Fruit fly (Drosophila melanogaster) whole organism, embryonic: ENCODE data around the gene Prm.
A peak's percentile ranks its signal among the peaks of the same experiment; 100 is the strongest.

Experiments
- ATbp ChIP-seq: fragments of 200-800 bp; sonication (Bioruptor generic); optimal IDR thresholded peaks from 2 replicates; lab custom pipeline; 2017; ENCODE audit warnings: missing biosample characterization, mild to moderate bottlenecking, missing genetic modification characterization, missing genetic modification reagents
- Abd-B ChIP-seq: fragments of 200-800 bp; sonication (Bioruptor generic); optimal IDR thresholded peaks from 2 replicates; lab custom pipeline; 2018; ENCODE audit warnings: missing biosample characterization, mild to moderate bottlenecking, missing genetic modification characterization, moderate library complexity
- Atf-2 ChIP-seq: fragments of 200-800 bp; sonication (Bioruptor generic); optimal IDR thresholded peaks from 2 replicates; lab custom pipeline; 2016; ENCODE audit warnings: missing biosample characterization, missing genetic modification characterization
- CG1233 ChIP-seq: fragments of 200-800 bp; sonication (Bioruptor generic); optimal IDR thresholded peaks from 4 replicates; lab custom pipeline; 2018; ENCODE audit warnings: missing biosample characterization, mild to moderate bottlenecking, missing genetic modification characterization
- CG12744 ChIP-seq: fragments of 200-800 bp; sonication (Bioruptor generic); optimal IDR thresholded peaks from 2 replicates; lab custom pipeline; 2016; ENCODE audit warnings: missing biosample characterization, missing genetic modification characterization
- CG13287 ChIP-seq: fragments of 200-800 bp; sonication (Bioruptor generic); IDR thresholded peaks from 2 replicates; pipeline ENCODE4 v1.3.6; 2022; ENCODE audit warnings: missing biosample characterization, missing genetic modification characterization; ENCODE audit not compliant: partially characterized antibody
- CG13296 ChIP-seq: fragments of 200-800 bp; sonication (Bioruptor generic); optimal IDR thresholded peaks from 3 replicates; lab custom pipeline; 2018; ENCODE audit warnings: missing biosample characterization, mild to moderate bottlenecking, missing genetic modification characterization
- CG15514 ChIP-seq: fragments of 200-800 bp; sonication (Bioruptor generic); optimal IDR thresholded peaks from 3 replicates; lab custom pipeline; 2017; ENCODE audit warnings: missing biosample characterization, missing genetic modification characterization, mild to moderate bottlenecking, moderate library complexity, missing genetic modification reagents
- CG1602 ChIP-seq: fragments of 200-800 bp; sonication (Bioruptor generic); optimal IDR thresholded peaks from 3 replicates; lab custom pipeline; 2016; ENCODE audit warnings: missing biosample characterization, missing genetic modification characterization
- CG16815 ChIP-seq: fragments of 200-800 bp; sonication (Bioruptor generic); optimal IDR thresholded peaks from 3 replicates; lab custom pipeline; 2017; ENCODE audit warnings: missing biosample characterization, mild to moderate bottlenecking, missing genetic modification characterization
- CG17186 ChIP-seq: fragments of 200-800 bp; sonication (Bioruptor generic); optimal IDR thresholded peaks from 3 replicates; lab custom pipeline; 2017; ENCODE audit warnings: missing biosample characterization, missing genetic modification reagents, missing genetic modification characterization
- CG17361 ChIP-seq: fragments of 200-800 bp; sonication (Bioruptor generic); IDR thresholded peaks from 3 replicates; pipeline ENCODE4 v1.3.6; 2022; ENCODE audit warnings: missing biosample characterization, missing genetic modification characterization
- CG18011 ChIP-seq: fragments of 200-800 bp; sonication (Bioruptor generic); optimal IDR thresholded peaks from 2 replicates; lab custom pipeline; 2017; ENCODE audit warnings: missing biosample characterization, missing genetic modification characterization, mild to moderate bottlenecking, moderate library complexity, missing genotype
- CG18619 ChIP-seq: fragments of 200-800 bp; sonication (Bioruptor generic); optimal IDR thresholded peaks from 3 replicates; lab custom pipeline; 2017; ENCODE audit warnings: missing biosample characterization, mild to moderate bottlenecking, missing genetic modification characterization
- CG2712 ChIP-seq: fragments of 200-800 bp; optimal IDR thresholded peaks from 3 replicates; lab custom pipeline; 2019; ENCODE audit warnings: missing biosample characterization, mild to moderate bottlenecking, missing genetic modification characterization, moderate library complexity
- CG31365 ChIP-seq: fragments of 200-800 bp; sonication (Bioruptor generic); optimal IDR thresholded peaks from 2 replicates; lab custom pipeline; 2018; ENCODE audit warnings: missing biosample characterization, mild to moderate bottlenecking, missing genetic modification characterization
- CG32772 ChIP-seq: fragments of 200-800 bp; sonication (Bioruptor generic); IDR thresholded peaks from 2 replicates; pipeline ENCODE4 v1.3.6; 2022; ENCODE audit warnings: missing biosample characterization, missing genetic modification characterization
- CG3281 ChIP-seq: fragments of 200-800 bp; sonication (Bioruptor generic); optimal IDR thresholded peaks from 3 replicates; lab custom pipeline; 2017; ENCODE audit warnings: missing biosample characterization, mild to moderate bottlenecking, missing genetic modification characterization
- CG5180 ChIP-seq: fragments of 200-800 bp; sonication (Bioruptor generic); optimal IDR thresholded peaks from 3 replicates; lab custom pipeline; 2017; ENCODE audit warnings: missing biosample characterization, missing genetic modification characterization, mild to moderate bottlenecking, moderate library complexity, missing genetic modification reagents
- CG7963 ChIP-seq: fragments of 200-800 bp; sonication (Bioruptor generic); IDR thresholded peaks from 3 replicates; pipeline ENCODE4 v1.3.6; 2022; ENCODE audit warnings: missing biosample characterization, missing genetic modification characterization; ENCODE audit not compliant: partially characterized antibody
- CG8290 ChIP-seq, 3 experiments: fragments of 200-800 bp; sonication (Bioruptor generic); optimal IDR thresholded peaks; 2 replicates each; lab custom pipeline; 2016 to 2019; ENCODE audit warnings: missing biosample characterization in 3 of 3, missing genetic modification characterization in 3 of 3, mild to moderate bottlenecking in 2 of 3, moderate library complexity in 1 of 3
- CG8944 ChIP-seq: fragments of 200-800 bp; sonication (Bioruptor generic); optimal IDR thresholded peaks from 3 replicates; lab custom pipeline; 2016; ENCODE audit warnings: missing biosample characterization, missing genetic modification characterization
- Chrac-16 ChIP-seq: fragments of 200-800 bp; sonication (Bioruptor generic); optimal IDR thresholded peaks from 3 replicates; lab custom pipeline; 2016; ENCODE audit warnings: missing biosample characterization, missing genetic modification characterization
- Dek ChIP-seq: fragments of 200-800 bp; sonication (Bioruptor generic); optimal IDR thresholded peaks from 3 replicates; lab custom pipeline; 2019; ENCODE audit warnings: missing biosample characterization, mild to moderate bottlenecking, missing genetic modification characterization, moderate library complexity
- Gsc ChIP-seq: fragments of 200-800 bp; sonication (Bioruptor generic); IDR thresholded peaks from 2 replicates; pipeline ENCODE4 v1.3.6; 2022; ENCODE audit warnings: missing biosample characterization, missing genetic modification characterization
- HLH3B ChIP-seq: fragments of 200-800 bp; sonication (Bioruptor generic); IDR thresholded peaks from 2 replicates; pipeline ENCODE4 v1.3.6; 2022; ENCODE audit warnings: missing biosample characterization, missing genetic modification characterization
- Mad ChIP-seq: fragments of 200-800 bp; sonication (Bioruptor generic); optimal IDR thresholded peaks from 2 replicates; lab custom pipeline; 2016; ENCODE audit warnings: missing biosample characterization, missing genetic modification characterization
- Meics ChIP-seq: fragments of 200-800 bp; sonication (Bioruptor generic); optimal IDR thresholded peaks from 2 replicates; lab custom pipeline; 2017; ENCODE audit warnings: missing biosample characterization, mild to moderate bottlenecking, missing genetic modification characterization
- NFAT ChIP-seq: fragments of 200-800 bp; sonication (Bioruptor generic); IDR thresholded peaks from 2 replicates; pipeline ENCODE4 v1.3.6; 2022; ENCODE audit warnings: missing biosample characterization, missing genetic modification characterization
- Oli ChIP-seq: fragments of 200-800 bp; sonication (Bioruptor generic); optimal IDR thresholded peaks from 2 replicates; lab custom pipeline; 2018; ENCODE audit warnings: missing biosample characterization, mild to moderate bottlenecking, missing genetic modification characterization, moderate library complexity
- Pdp1 ChIP-seq, 2 experiments: fragments of 200-800 bp; sonication (Bioruptor generic); optimal IDR thresholded peaks; 3 replicates each; lab custom pipeline; 2016; ENCODE audit warnings: missing biosample characterization in 2 of 2, missing genetic modification characterization in 2 of 2, mild to moderate bottlenecking in 1 of 2, moderate library complexity in 1 of 2
- Poxn ChIP-seq: fragments of 200-800 bp; sonication (Bioruptor generic); IDR thresholded peaks from 2 replicates; pipeline ENCODE4 v1.3.6; 2022; ENCODE audit warnings: missing biosample characterization, missing genetic modification characterization
- Ptx1 ChIP-seq: fragments of 200-800 bp; sonication (Bioruptor generic); IDR thresholded peaks from 2 replicates; pipeline ENCODE4 v1.3.6; 2022; ENCODE audit warnings: missing biosample characterization, missing genetic modification characterization
- Rx ChIP-seq: fragments of 200-800 bp; sonication (Bioruptor generic); IDR thresholded peaks from 2 replicates; pipeline ENCODE4 v1.3.6; 2022; ENCODE audit warnings: missing biosample characterization, missing genetic modification characterization
- Tbp ChIP-seq: fragments of >200 bp; optimal IDR thresholded peaks from 2 replicates; lab custom pipeline; 2018; ENCODE audit warnings: missing biosample characterization, missing genetic modification characterization
- Vsx1 ChIP-seq: fragments of 200-800 bp; sonication (Bioruptor generic); optimal IDR thresholded peaks from 2 replicates; lab custom pipeline; 2017; ENCODE audit warnings: missing biosample characterization, mild to moderate bottlenecking, missing genetic modification characterization, missing genetic modification reagents
- crc ChIP-seq: fragments of 200-800 bp; sonication (Bioruptor generic); optimal IDR thresholded peaks from 2 replicates; lab custom pipeline; 2016; ENCODE audit warnings: missing biosample characterization, missing genetic modification characterization
- danr ChIP-seq: fragments of 200-800 bp; sonication (Bioruptor generic); IDR thresholded peaks from 2 replicates; pipeline ENCODE4 v1.3.6; 2022; ENCODE audit warnings: missing biosample characterization, missing genetic modification characterization
- dimm ChIP-seq: fragments of 200-800 bp; sonication (Bioruptor generic); IDR thresholded peaks from 2 replicates; pipeline ENCODE4 v1.3.6; 2022; ENCODE audit warnings: missing biosample characterization, missing genetic modification characterization
- disco-r ChIP-seq: fragments of 200-800 bp; sonication (Bioruptor generic); optimal IDR thresholded peaks from 2 replicates; lab custom pipeline; 2016; ENCODE audit warnings: missing biosample characterization, missing genetic modification characterization
- jigr1 ChIP-seq: fragments of 200-800 bp; sonication (Bioruptor generic); IDR thresholded peaks from 3 replicates; pipeline ENCODE4 v1.3.6; 2022; ENCODE audit warnings: missing biosample characterization, missing genetic modification characterization
- odd ChIP-seq: fragments of 200-800 bp; sonication (Bioruptor generic); optimal IDR thresholded peaks from 2 replicates; lab custom pipeline; 2017; ENCODE audit warnings: missing biosample characterization, mild to moderate bottlenecking, missing genetic modification characterization
- onecut ChIP-seq: fragments of 200-800 bp; sonication (Bioruptor generic); IDR thresholded peaks from 2 replicates; pipeline ENCODE4 v1.3.6; 2022; ENCODE audit warnings: missing biosample characterization, missing genetic modification characterization
- org-1 ChIP-seq: fragments of 200-800 bp; sonication (Bioruptor generic); optimal IDR thresholded peaks from 2 replicates; lab custom pipeline; 2017; ENCODE audit warnings: missing biosample characterization, missing genetic modification characterization
- otp ChIP-seq: fragments of 200-800 bp; sonication (Bioruptor generic); IDR thresholded peaks from 3 replicates; pipeline ENCODE4, ENCODE4 v1.3.6; 2022; ENCODE audit warnings: missing biosample characterization, missing genetic modification characterization
- peb ChIP-seq: fragments of 200-800 bp; sonication (Bioruptor generic); IDR thresholded peaks from 2 replicates; pipeline ENCODE4 v1.3.6; 2022; ENCODE audit warnings: missing biosample characterization, missing genetic modification characterization
- prd ChIP-seq, 3 experiments: fragments of >200 bp in 2 of 3; fragments of 200-800 bp in 1 of 3; sonication (Bioruptor generic) in 1 of 3; optimal IDR thresholded peaks in 2 of 3; IDR thresholded peaks in 1 of 3; 2 replicates in 2 of 3; 3 replicates in 1 of 3; pipeline versions ENCODE4 v1.3.6 to Lab custom; 2017 to 2022; ENCODE audit warnings: missing biosample characterization in 1 of 3, missing genetic modification characterization in 1 of 3
- ro ChIP-seq: fragments of 200-800 bp; sonication (Bioruptor generic); IDR thresholded peaks from 2 replicates; pipeline ENCODE4 v1.3.6; 2022; ENCODE audit warnings: missing biosample characterization, missing genetic modification characterization
- row ChIP-seq: fragments of 200-800 bp; sonication (Bioruptor generic); IDR thresholded peaks from 3 replicates; pipeline ENCODE4 v1.3.6; 2022; ENCODE audit warnings: missing biosample characterization, missing genetic modification characterization
- wek ChIP-seq: fragments of 200-800 bp; sonication (Bioruptor generic); optimal IDR thresholded peaks from 3 replicates; lab custom pipeline; 2018; ENCODE audit warnings: missing biosample characterization, mild to moderate bottlenecking, missing genetic modification characterization, moderate library complexity
- zfh2 ChIP-seq: fragments of 200-800 bp; sonication (Bioruptor generic); optimal IDR thresholded peaks from 2 replicates; lab custom pipeline; 2016; ENCODE audit warnings: missing biosample characterization, missing genetic modification characterization

Prm gene

DNA sequence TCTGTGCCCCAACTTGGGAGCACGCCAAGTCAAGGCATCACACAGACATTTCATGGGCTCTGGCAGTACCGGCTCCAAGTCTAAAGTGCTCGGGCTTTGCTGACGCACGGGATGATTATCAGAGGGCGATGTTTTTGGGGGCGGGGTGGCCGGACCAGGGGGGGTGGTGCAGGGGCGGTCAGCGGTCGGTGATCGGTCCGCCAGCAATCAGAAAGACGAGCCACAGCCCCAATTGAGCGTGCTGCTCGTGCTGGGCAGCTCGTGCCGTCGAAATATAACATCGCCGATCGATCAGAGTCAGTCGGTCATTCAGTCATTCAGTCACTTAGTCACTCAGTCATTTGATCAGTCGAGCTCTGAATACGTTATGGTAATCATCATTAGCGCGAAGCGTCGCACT lies 47.2 kb downstream of the Prm start (continued):
- TF ChIP-seq CG31365 (tag; lab: Kevin White, UChicago) (no peak), Poxn (no peak), Abd-B (GFP tag; lab: Kevin White, UChicago) (no peak), Rx (GFP tag; lab: Robert Waterston, UW) (no peak), HLH3B (GFP tag; lab: Robert Waterston, UW) (no peak), ro (GFP tag; lab: Robert Waterston, UW) (no peak), prd (optimal IDR thresholded peaks at IDR 0.05; lab: Kevin White, UChicago) (no peak), prd (GFP tag; IDR thresholded peaks at IDR 0.05; lab: Robert Waterston, UW) (no peak), CG13296 (GFP tag; lab: Kevin White, UChicago) (no peak), Pdp1 (GFP tag; optimal IDR thresholded peaks at IDR 0.05; lab: Kevin White, UChicago) (no peak), Atf-2 (GFP tag; lab: Kevin White, UChicago) (no peak), Vsx1 (GFP tag; lab: Kevin White, UChicago) (no peak), Dek (tag; lab: Kevin White, UChicago) (no peak), CG7963 (GFP tag; lab: Robert Waterston, UW) (no peak), Tbp (no peak), CG5180 (GFP tag; lab: Kevin White, UChicago) (no peak), row (GFP tag; lab: Robert Waterston, UW) (0 out of 3 replicates have a peak, but pooled peaks have one; percentile 12), CG8290 (GFP tag; optimal IDR thresholded peaks at IDR 0.05; lab: Kevin White, UChicago) (no peak), CG8290 (tag; optimal IDR thresholded peaks at IDR 0.05; lab: Kevin White, UChicago) (peak in 1 of 2 experiments; percentile 60), Chrac-16 (GFP tag; lab: Kevin White, UChicago) (no peak), CG8944 (GFP tag; lab: Kevin White, UChicago) (no peak), danr (GFP tag; lab: Robert Waterston, UW) (no peak), CG18619 (GFP tag; lab: Kevin White, UChicago) (no peak), zfh2 (GFP tag; lab: Kevin White, UChicago) (no peak), CG2712 (no peak), Meics (GFP tag; lab: Kevin White, UChicago) (peak; percentile 8), CG13287 (GFP tag; lab: Robert Waterston, UW) (peak; percentile 23; the same call in 1 of the 2 replicates), CG1233 (GFP tag; lab: Kevin White, UChicago) (peak; percentile 12), CG1602 (no peak), onecut (GFP tag; lab: Robert Waterston, UW) (peak; percentile 47), CG15514 (GFP tag; lab: Kevin White, UChicago) (peak; percentile 18), CG17361 (GFP tag; lab: Robert Waterston, UW) (no peak), CG32772 (GFP tag; lab: Robert Waterston, UW) (no peak), CG16815 (GFP tag; lab: Kevin White, UChicago) (no peak), Gsc (GFP tag; lab: Robert Waterston, UW) (no peak), Ptx1 (GFP tag; lab: Robert Waterston, UW) (no peak), odd (GFP tag; lab: Kevin White, UChicago) (no peak), crc (no peak), CG17186 (GFP tag; lab: Kevin White, UChicago) (no peak), org-1 (GFP tag; lab: Kevin White, UChicago) (no peak), wek (no peak), jigr1 (GFP tag; lab: Robert Waterston, UW) (no peak), peb (GFP tag; lab: Robert Waterston, UW) (no peak), ATbp (GFP tag; lab: Kevin White, UChicago) (no peak), Oli (tag; lab: Kevin White, UChicago) (no peak), CG12744 (GFP tag; lab: Kevin White, UChicago) (no peak), CG18011 (no peak), disco-r (GFP tag; lab: Kevin White, UChicago) (no peak), Mad (GFP tag; lab: Kevin White, UChicago) (no peak), otp (no peak), NFAT (0 out of 2 replicates have a peak, but pooled peaks have one; percentile 22), CG3281 (GFP tag; lab: Kevin White, UChicago) (no peak), dimm (GFP tag; lab: Robert Waterston, UW) (no peak)
